Fruit fly (Drosophila melanogaster) whole organism, adult: ENCODE data around the gene Ctps.

Experiments
- CG11617 ChIP-seq: fragments of 200-800 bp; sonication (Bioruptor generic); optimal IDR thresholded peaks from 2 replicates; lab custom pipeline; 2017; ENCODE audit warnings: mild to moderate bottlenecking, missing biosample characterization, missing genetic modification reagents, missing genetic modification characterization
- CG5204 ChIP-seq: fragments of 200-800 bp; sonication (Bioruptor generic); optimal IDR thresholded peaks from 2 replicates; lab custom pipeline; 2016; ENCODE audit warnings: missing biosample characterization, missing genetic modification characterization
- pad ChIP-seq: fragments of 200-800 bp; sonication (Bioruptor generic); optimal IDR thresholded peaks from 3 replicates; lab custom pipeline; 2017; ENCODE audit warnings: missing biosample characterization, missing genetic modification characterization, mild to moderate bottlenecking, moderate library complexity, missing genetic modification reagents

DNA sequence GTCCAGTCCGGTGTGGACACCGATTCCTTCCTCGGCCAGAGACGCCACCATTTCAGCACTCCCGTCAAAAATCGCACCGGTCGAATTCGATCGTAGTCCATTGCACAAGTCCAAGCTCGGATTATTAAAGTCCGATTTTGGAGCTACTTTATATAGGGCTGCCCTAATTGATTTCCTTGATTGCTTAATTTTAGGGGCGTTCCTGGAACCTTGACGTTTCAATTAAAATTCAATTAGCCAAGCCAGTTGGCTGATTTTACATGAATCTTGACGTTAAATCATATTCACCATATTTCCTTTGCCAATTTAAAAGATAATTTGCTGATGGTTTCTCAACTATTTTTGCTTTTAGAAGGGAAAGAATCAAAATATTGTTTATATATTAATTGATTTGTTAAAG is 19.4 kb upstream of the Ctps start, which contains the start of gene Or71a:
- TF ChIP-seq pad (no peak), CG11617 (GFP tag; lab: Kevin White, UChicago) (no peak), CG5204 (GFP tag; lab: Kevin White, UChicago) (no peak)
